Fruit fly (Drosophila melanogaster): Measurements from ENCODE around the gene CG8010.

- no peak for TF ChIP-seq fru (optimal IDR thresholded peaks at IDR 0.05)
- TF ChIP-seq Sox102F (GFP tag; optimal IDR thresholded peaks at IDR 0.05): no peak
- peak; percentile 11 for TF ChIP-seq CG1233 (GFP tag; optimal IDR thresholded peaks at IDR 0.05)
- no peak for TF ChIP-seq CG6272 (GFP tag; IDR thresholded peaks at IDR 0.05)
- no peak for TF ChIP-seq tio (GFP tag; optimal IDR thresholded peaks at IDR 0.05)
- TF ChIP-seq cad (GFP tag; optimal IDR thresholded peaks at IDR 0.05): no peak
- no peak for TF ChIP-seq Opbp (GFP tag; IDR thresholded peaks at IDR 0.05; ENCODE audit: partially characterized antibody)
These were observed 39.2 kb upstream of the CG8010 start, which contains the start of gene CG8051 for dm6 chrX:19307810-19308456.
